Worm (Caenorhabditis elegans) whole organism, L2 larva: Measurements from ENCODE around the gene C11E4.8.
A peak's percentile ranks its signal among the peaks of the same experiment; 100 is the strongest.
"Not testable (repeated sequence)": the region's sequence is repeated elsewhere in the genome, so short reads cannot be mapped to it uniquely, and the experiment has no call there.

Experiments
- F13H6.1 ChIP-seq: sonication (generic microtip); optimal IDR thresholded peaks from 2 replicates; lab custom pipeline; 2016; ENCODE audit warnings: missing genetic modification characterization, missing compliant biosample characterization
- Y55F3AM.14 ChIP-seq: fragments of 200-800 bp; sonication (Bioruptor generic); optimal IDR thresholded peaks from 2 replicates; lab custom pipeline; 2018; ENCODE audit warnings: mild to moderate bottlenecking, missing genetic modification characterization, missing compliant biosample characterization
- aly-2 ChIP-seq: fragments of 150-350 bp; optimal IDR thresholded peaks from 2 replicates; lab custom pipeline; 2014; ENCODE audit warnings: missing biosample characterization, missing genetic modification characterization
- blmp-1 ChIP-seq: sonication (generic microtip); optimal IDR thresholded peaks from 2 replicates; lab custom pipeline; 2017; ENCODE audit warnings: missing genetic modification characterization, mild to moderate bottlenecking, missing compliant biosample characterization, antibody characterized with exemption, moderate library complexity; ENCODE audit not compliant: insufficient read depth
- ceh-16 ChIP-seq: fragments of 150-350 bp; optimal IDR thresholded peaks from 2 replicates; lab custom pipeline; 2014; ENCODE audit warnings: missing biosample characterization, missing genetic modification characterization
- ceh-82 ChIP-seq: fragments of 150-350 bp; optimal IDR thresholded peaks from 2 replicates; lab custom pipeline; 2014; ENCODE audit warnings: missing biosample characterization, missing genetic modification characterization
- crh-2 ChIP-seq: sonication (generic microtip); optimal IDR thresholded peaks from 2 replicates; lab custom pipeline; 2017; ENCODE audit warnings: missing biosample characterization, missing genetic modification characterization
- elt-1 ChIP-seq: fragments of 150-350 bp; optimal IDR thresholded peaks from 2 replicates; lab custom pipeline; 2014; ENCODE audit warnings: missing biosample characterization, missing genetic modification characterization
- elt-3 ChIP-seq: sonication (generic microtip); optimal IDR thresholded peaks from 2 replicates; lab custom pipeline; 2017; ENCODE audit warnings: missing biosample characterization, missing genetic modification characterization
- fos-1 ChIP-seq: fragments of 150-350 bp; optimal IDR thresholded peaks from 2 replicates; lab custom pipeline; 2014; ENCODE audit warnings: missing biosample characterization, missing genetic modification characterization
- lin-11 ChIP-seq: fragments of 150-350 bp; sonication (generic microtip); optimal IDR thresholded peaks from 2 replicates; lab custom pipeline; 2014; ENCODE audit warnings: missing biosample characterization, missing genetic modification characterization, inconsistent platforms, mixed read lengths
- lin-13 ChIP-seq: fragments of 150-350 bp; optimal IDR thresholded peaks from 2 replicates; lab custom pipeline; 2014; ENCODE audit warnings: missing biosample characterization, missing genetic modification reagents, missing genetic modification characterization
- lin-39 ChIP-seq: fragments of 150-350 bp; optimal IDR thresholded peaks from 2 replicates; lab custom pipeline; 2014; ENCODE audit warnings: missing biosample characterization, missing genetic modification reagents, missing genetic modification characterization
- mbf-1 ChIP-seq: sonication (generic microtip); optimal IDR thresholded peaks from 2 replicates; lab custom pipeline; 2017; ENCODE audit warnings: missing biosample characterization, missing genetic modification characterization
- mdl-1 ChIP-seq, 2 experiments: fragments of 150-350 bp in 1 of 2; sonication (generic microtip) in 1 of 2; optimal IDR thresholded peaks; 2 replicates each; lab custom pipeline; 2017; ENCODE audit warnings: missing biosample characterization in 2 of 2, missing genetic modification characterization in 2 of 2
- nhr-10 ChIP-seq: sonication (generic microtip); optimal IDR thresholded peaks from 2 replicates; lab custom pipeline; 2017; ENCODE audit warnings: missing biosample characterization, missing genetic modification characterization
- nhr-11 ChIP-seq: fragments of 150-350 bp; optimal IDR thresholded peaks from 2 replicates; lab custom pipeline; 2014; ENCODE audit warnings: missing biosample characterization, missing genetic modification characterization
- nhr-12 ChIP-seq: fragments of 150-350 bp; optimal IDR thresholded peaks from 2 replicates; lab custom pipeline; 2014; ENCODE audit warnings: missing biosample characterization, missing genetic modification characterization
- nhr-21 ChIP-seq: fragments of 150-350 bp; optimal IDR thresholded peaks from 2 replicates; lab custom pipeline; 2014; ENCODE audit warnings: missing biosample characterization, missing genetic modification characterization
- nhr-23 ChIP-seq: fragments of 150-350 bp; optimal IDR thresholded peaks from 2 replicates; lab custom pipeline; 2014; ENCODE audit warnings: missing biosample characterization, missing genetic modification reagents, missing genetic modification characterization
- nhr-237 ChIP-seq: fragments of 150-350 bp; optimal IDR thresholded peaks from 2 replicates; lab custom pipeline; 2014; ENCODE audit warnings: missing biosample characterization, missing genetic modification characterization
- nhr-77 ChIP-seq: fragments of 150-350 bp; optimal IDR thresholded peaks from 2 replicates; lab custom pipeline; 2014; ENCODE audit warnings: missing biosample characterization, missing genetic modification characterization
- peb-1 ChIP-seq: fragments of 150-350 bp; optimal IDR thresholded peaks from 2 replicates; lab custom pipeline; 2014; ENCODE audit warnings: missing biosample characterization, missing genetic modification characterization
- sma-3 ChIP-seq: sonication (generic microtip); optimal IDR thresholded peaks from 2 replicates; lab custom pipeline; 2016; ENCODE audit warnings: missing genetic modification reagents, missing genetic modification characterization, missing compliant biosample characterization
- sma-9 ChIP-seq, 2 experiments: fragments of 150-350 bp in 1 of 2; sonication (generic microtip) in 1 of 2; optimal IDR thresholded peaks; 2 replicates each; lab custom pipeline; 2014 to 2016; ENCODE audit warnings: missing genetic modification characterization in 2 of 2, mild to moderate bottlenecking in 1 of 2, missing biosample characterization in 1 of 2, missing compliant biosample characterization in 1 of 2, missing genetic modification reagents in 1 of 2, moderate library complexity in 1 of 2
- snpc-4 ChIP-seq: fragments of 150-350 bp; optimal IDR thresholded peaks from 2 replicates; lab custom pipeline; 2014; ENCODE audit warnings: missing biosample characterization, missing genetic modification characterization
- unc-55 ChIP-seq: fragments of 150-350 bp; sonication (generic microtip); optimal IDR thresholded peaks from 3 replicates; lab custom pipeline; 2014; ENCODE audit warnings: missing biosample characterization, missing genetic modification reagents, missing genetic modification characterization
- ztf-1 ChIP-seq: fragments of 200-800 bp; sonication (Bioruptor generic); conservative IDR thresholded peaks from 2 replicates; pipeline ENCODE4 v1.3.6; 2022; ENCODE audit warnings: missing genetic modification characterization, missing compliant biosample characterization
- ztf-4 ChIP-seq: fragments of 150-350 bp; optimal IDR thresholded peaks from 2 replicates; lab custom pipeline; 2014; ENCODE audit warnings: missing biosample characterization, missing genetic modification characterization

Gene C11E4.8

DNA sequence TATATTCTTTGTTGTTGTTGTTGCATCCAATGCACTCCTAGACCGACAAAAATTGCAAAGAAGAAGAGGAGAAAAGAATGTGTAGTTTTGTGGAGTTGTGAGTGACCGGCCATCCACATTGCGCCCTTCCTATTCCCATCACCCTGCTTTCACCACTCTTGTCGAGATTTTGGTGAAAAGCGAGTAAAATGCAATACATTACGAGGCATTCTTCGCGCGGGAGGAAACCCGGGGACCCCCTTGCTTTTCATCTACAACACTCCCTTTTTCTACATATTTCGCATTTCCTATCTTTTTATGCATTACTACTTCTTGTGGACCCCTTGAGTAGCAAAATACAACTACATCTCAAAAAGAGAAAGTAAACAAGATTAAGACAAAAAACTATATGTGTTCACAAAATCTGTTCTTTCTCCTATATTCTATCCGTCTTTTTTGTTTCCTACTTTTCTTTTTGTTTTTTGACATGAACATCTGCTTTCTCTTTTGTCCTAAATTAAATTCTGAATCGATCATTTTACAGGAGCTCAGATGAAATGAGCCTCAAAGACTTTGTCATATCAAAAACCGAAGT lies 10.1 kb upstream of the C11E4.8 start, which contains the start of gene C11E4.6:
Gene C11E4.6, plus strand, starts transcription at position 524 of the 574 bp plus-strand sequence.
- no peak for TF ChIP-seq unc-55 (GFP tag; lab: Kevin White, UChicago)
- TF ChIP-seq ceh-82 (tag; lab: Kevin White, UChicago), result no peak
- no peak for TF ChIP-seq snpc-4 (tag; lab: Kevin White, UChicago)
- TF ChIP-seq crh-2 (tag; lab: Kevin White, UChicago), result no peak
- no peak for TF ChIP-seq nhr-12 (tag; lab: Kevin White, UChicago)
- TF ChIP-seq aly-2 (tag; lab: Kevin White, UChicago), result no peak
- TF ChIP-seq mbf-1 (tag; lab: Kevin White, UChicago), result no peak

DNA sequence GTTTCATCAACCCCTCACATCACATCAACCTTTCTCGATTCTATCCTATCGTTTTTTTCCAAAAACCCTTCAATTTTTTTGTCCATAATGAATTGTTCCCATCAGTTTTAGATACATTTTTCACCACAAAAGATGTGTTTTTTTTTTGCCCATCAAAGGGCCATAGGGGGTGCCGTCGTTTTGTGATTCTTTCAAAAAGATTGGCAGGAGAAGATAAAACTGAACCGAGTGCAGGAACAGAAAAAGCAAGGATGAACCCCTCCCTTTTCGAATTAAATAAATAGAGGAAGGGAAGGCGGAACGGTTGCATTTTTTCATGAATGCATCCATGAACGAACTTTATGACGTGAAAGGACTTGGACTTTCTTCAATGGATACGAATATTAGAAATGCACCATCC lies 3.3 kb upstream of the C11E4.8 start, which contains the start of gene C11E4.7:
Gene C11E4.7, plus strand, starts transcription at position 301 of the 400 bp plus-strand sequence.
- TF ChIP-seq elt-3, result no peak
- TF ChIP-seq ztf-4, result no peak
- no peak for TF ChIP-seq unc-55 (GFP tag; lab: Kevin White, UChicago)
- TF ChIP-seq mbf-1 (tag; lab: Kevin White, UChicago), result no peak
- no peak for TF ChIP-seq lin-39 (tag; lab: Kevin White, UChicago)
- no peak for TF ChIP-seq ztf-1 (GFP tag; lab: Robert Waterston, UW)
- no peak for TF ChIP-seq nhr-77
- no peak for TF ChIP-seq blmp-1 (tag; lab: Kevin White, UChicago)
- TF ChIP-seq, all 48 proteins: peak for 0

DNA sequence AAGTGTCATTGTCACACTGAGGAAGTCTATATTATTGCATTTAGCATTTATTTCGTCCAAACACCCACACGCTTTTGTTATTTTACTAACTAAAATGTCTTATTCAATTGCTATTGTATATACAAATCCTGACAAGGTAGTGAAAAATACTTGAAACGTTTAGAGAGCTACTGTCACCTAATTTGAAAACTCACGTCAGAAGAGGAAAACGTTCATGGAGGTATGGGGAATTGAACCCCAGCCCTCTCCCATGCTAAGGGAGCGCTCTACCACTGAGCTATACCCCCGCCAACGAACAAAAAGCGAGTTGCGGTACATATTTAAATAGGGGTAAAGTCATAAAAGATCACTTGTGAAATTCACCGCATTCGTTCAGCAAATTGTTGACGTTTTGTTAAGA lies 2.4 kb downstream of the C11E4.8 start:
- no peak for TF ChIP-seq F13H6.1 (tag; lab: Kevin White, UChicago)
- TF ChIP-seq fos-1 (tag; lab: Kevin White, UChicago), result peak; percentile 31
- TF ChIP-seq sma-3 (GFP tag; lab: Kevin White, UChicago), result peak; percentile 15
- no peak for TF ChIP-seq elt-3
- peak; percentile 68 for TF ChIP-seq nhr-21 (tag; lab: Kevin White, UChicago)
- no peak for TF ChIP-seq crh-2 (tag; lab: Kevin White, UChicago)
- TF ChIP-seq sma-9 (GFP tag; optimal IDR thresholded peaks at IDR 0.05; lab: Kevin White, UChicago), result peak; percentile 55
- TF ChIP-seq sma-9 (tag; optimal IDR thresholded peaks at IDR 0.05; lab: Kevin White, UChicago), result no peak
- no peak for TF ChIP-seq Y55F3AM.14 (GFP tag; lab: Kevin White, UChicago)

DNA sequence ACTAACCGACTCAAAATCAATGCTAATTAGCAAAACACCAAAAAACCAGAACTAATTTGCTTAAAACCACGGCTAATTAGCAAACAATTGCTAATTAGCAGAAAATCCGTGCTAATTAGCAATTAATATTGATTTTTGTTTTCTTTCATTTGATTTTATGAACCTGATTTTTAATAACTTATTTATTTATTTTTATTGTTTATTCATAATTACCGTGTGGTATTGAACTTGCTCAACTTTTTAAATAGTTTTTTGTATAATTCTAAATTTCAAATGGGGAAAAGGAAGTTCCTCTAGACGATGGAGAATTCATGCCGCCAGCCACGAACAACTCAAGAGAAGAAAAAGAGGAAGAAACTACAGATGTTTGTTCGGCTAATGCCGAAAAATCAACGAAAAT lies 5.6 kb downstream of the C11E4.8 start, which contains the start of gene F34H10.1:
Gene F34H10.1, plus strand, starts transcription at position 301 of the 400 bp plus-strand sequence.
- not testable (repeated sequence) for TF ChIP-seq F13H6.1 (tag; lab: Kevin White, UChicago); mdl-1 (tag; optimal IDR thresholded peaks at IDR 0.05; lab: Kevin White, UChicago); sma-9 (GFP tag; optimal IDR thresholded peaks at IDR 0.05; lab: Kevin White, UChicago); sma-9 (tag; optimal IDR thresholded peaks at IDR 0.05; lab: Kevin White, UChicago)

DNA sequence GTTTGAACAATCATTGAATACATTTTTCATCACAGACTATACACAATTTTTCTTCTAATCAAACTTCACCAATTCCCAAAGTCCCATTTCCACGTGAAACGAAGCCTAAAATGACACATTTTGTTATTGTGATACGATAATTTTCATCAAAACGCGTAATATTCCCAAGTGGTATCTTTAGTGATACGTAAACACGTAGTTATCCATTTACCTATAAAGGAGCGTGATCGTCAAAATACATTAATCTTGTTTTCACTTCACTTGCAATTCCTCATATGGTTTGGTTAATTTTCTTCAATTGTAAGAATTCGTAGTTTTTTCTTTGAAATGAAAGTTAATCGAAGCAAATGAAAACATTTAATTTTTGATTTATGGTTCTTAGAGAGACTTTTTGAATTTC lies 9.3 kb downstream of the C11E4.8 start:
- TF ChIP-seq lin-39 (tag; lab: Kevin White, UChicago) (no peak), lin-11 (no peak), nhr-11 (tag; lab: Kevin White, UChicago) (no peak), snpc-4 (tag; lab: Kevin White, UChicago) (no peak)

DNA sequence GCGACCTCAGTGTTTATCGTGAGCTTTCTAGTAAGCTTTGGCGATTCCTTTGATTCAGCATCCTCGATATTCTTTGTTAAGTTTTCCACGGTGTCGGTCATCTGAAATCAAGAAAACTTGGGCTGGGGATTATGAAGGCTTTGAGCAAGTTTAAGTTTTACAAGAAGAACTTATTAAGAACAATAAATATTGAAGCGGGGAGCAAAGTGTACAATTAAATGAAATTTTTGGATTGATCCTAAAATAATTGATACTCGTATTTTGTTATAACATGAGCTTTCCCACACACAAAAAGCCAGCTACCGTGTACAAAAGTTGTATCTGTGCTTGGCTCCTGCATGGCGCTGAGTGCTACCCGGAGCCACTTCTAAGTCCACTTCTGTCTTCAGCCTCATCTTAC lies 14.7 kb downstream of the C11E4.8 start, which contains the start of gene F34H10.3:
Gene F34H10.3, minus strand, starts transcription at position 101 of the 400 bp plus-strand sequence.
- no peak for TF ChIP-seq nhr-23 (tag; lab: Kevin White, UChicago)
- TF ChIP-seq lin-13 (GFP tag; lab: Kevin White, UChicago), result no peak
- TF ChIP-seq nhr-10 (tag; lab: Kevin White, UChicago), result no peak
- TF ChIP-seq peb-1 (tag; lab: Kevin White, UChicago), result no peak
- no peak for TF ChIP-seq Y55F3AM.14 (GFP tag; lab: Kevin White, UChicago)
- no peak for TF ChIP-seq ceh-82 (tag; lab: Kevin White, UChicago)
- no peak for TF ChIP-seq ceh-16 (tag; lab: Kevin White, UChicago)
- no peak for TF ChIP-seq nhr-21 (tag; lab: Kevin White, UChicago)
- TF ChIP-seq nhr-237, result no peak
- TF ChIP-seq ztf-4, result no peak
- no peak for TF ChIP-seq sma-3 (GFP tag; lab: Kevin White, UChicago)
- no peak for TF ChIP-seq elt-1
- TF ChIP-seq snpc-4 (tag; lab: Kevin White, UChicago), result no peak
